Worm (Caenorhabditis elegans): ENCODE results near the gene grl-22.

DNA sequence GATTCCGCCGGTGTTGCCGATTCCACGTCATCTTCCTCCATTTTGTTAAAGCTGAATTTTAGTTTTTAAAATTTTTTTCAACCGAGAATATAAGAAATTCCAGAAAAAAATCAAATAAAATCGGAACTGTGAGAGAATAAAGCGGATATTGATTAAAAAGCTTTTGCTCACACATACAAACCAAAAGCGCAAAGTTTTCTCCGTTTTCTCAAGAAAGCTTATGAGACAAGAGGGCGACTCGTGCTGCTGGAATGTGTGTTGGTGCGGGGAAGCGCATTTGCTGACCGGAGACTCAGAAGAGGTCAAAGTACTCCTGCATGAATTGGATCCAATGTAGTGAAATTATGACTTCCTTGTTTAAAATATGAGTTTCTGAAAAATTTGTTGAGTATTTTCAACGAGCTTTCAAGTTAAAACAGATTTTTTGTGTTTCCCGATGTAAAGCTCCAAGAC lies 33.9 kb downstream of the grl-22 start, which contains the start of gene paqr-2:
- no peak for TF ChIP-seq unc-62 (GFP tag; optimal IDR thresholded peaks at IDR 0.05)
- no peak for TF ChIP-seq aly-2 (tag; optimal IDR thresholded peaks at IDR 0.05)
- peak in 1 of 2 experiments; percentile 49 for TF ChIP-seq lsy-2 (tag; optimal IDR thresholded peaks at IDR 0.05)
- TF ChIP-seq lin-13 (GFP tag; optimal IDR thresholded peaks at IDR 0.05): no peak
- no peak for TF ChIP-seq nhr-237 (tag; optimal IDR thresholded peaks at IDR 0.05)
- TF ChIP-seq mdl-1 (tag; optimal IDR thresholded peaks at IDR 0.05): no peak
- no peak for TF ChIP-seq nhr-10 (tag; optimal IDR thresholded peaks at IDR 0.05)
- TF ChIP-seq ama-1 (optimal IDR thresholded peaks at IDR 0.05): peak; percentile 30
- TF ChIP-seq ZK546.5 (tag; optimal IDR thresholded peaks at IDR 0.05): no peak
